Fruit fly (Drosophila melanogaster) whole organism, embryonic: ENCODE measurements around the gene Gr97a.

Source experiments
- Antp ChIP-seq: fragments of 200-800 bp; sonication (Bioruptor generic); optimal IDR thresholded peaks from 3 replicates; lab custom pipeline; 2016; ENCODE audit warnings: missing biosample characterization, missing genetic modification characterization
- Asciz ChIP-seq: fragments of 200-800 bp; sonication (Bioruptor generic); optimal IDR thresholded peaks from 2 replicates; lab custom pipeline; 2017; ENCODE audit warnings: missing biosample characterization, mild to moderate bottlenecking, missing genetic modification characterization, missing genetic modification reagents
- Awh ChIP-seq: fragments of 200-800 bp; sonication (Bioruptor generic); IDR thresholded peaks from 2 replicates; pipeline ENCODE4, ENCODE4 v1.3.6; 2022; ENCODE audit warnings: missing biosample characterization, missing genetic modification characterization
- Bteb2 ChIP-seq: fragments of 200-800 bp; sonication (Bioruptor generic); optimal IDR thresholded peaks from 2 replicates; lab custom pipeline; 2016; ENCODE audit warnings: missing biosample characterization, missing genetic modification characterization
- CG13775 ChIP-seq: fragments of 200-800 bp; sonication (Bioruptor generic); optimal IDR thresholded peaks from 3 replicates; lab custom pipeline; 2017; ENCODE audit warnings: missing biosample characterization, mild to moderate bottlenecking, missing genetic modification characterization
- CG14441 ChIP-seq: fragments of 200-800 bp; sonication (Bioruptor generic); IDR thresholded peaks from 2 replicates; pipeline ENCODE4 v1.3.6; 2022; ENCODE audit warnings: missing biosample characterization, missing genetic modification characterization
- CG15073 ChIP-seq: fragments of 200-800 bp; sonication (Bioruptor generic); optimal IDR thresholded peaks from 2 replicates; lab custom pipeline; 2016; ENCODE audit warnings: missing biosample characterization, missing genetic modification characterization
- CG15514 ChIP-seq: fragments of 200-800 bp; sonication (Bioruptor generic); optimal IDR thresholded peaks from 3 replicates; lab custom pipeline; 2017; ENCODE audit warnings: missing biosample characterization, missing genetic modification characterization, mild to moderate bottlenecking, moderate library complexity, missing genetic modification reagents
- CG15601 ChIP-seq: fragments of 200-800 bp; sonication (Bioruptor generic); optimal IDR thresholded peaks from 3 replicates; lab custom pipeline; 2019; ENCODE audit warnings: missing biosample characterization, mild to moderate bottlenecking, missing genetic modification characterization, moderate library complexity
- CG2116 ChIP-seq: fragments of 200-800 bp; sonication (Bioruptor generic); optimal IDR thresholded peaks from 3 replicates; lab custom pipeline; 2018; ENCODE audit warnings: missing biosample characterization, mild to moderate bottlenecking, missing genetic modification characterization
- CG2889 ChIP-seq: fragments of 200-800 bp; sonication (Bioruptor generic); IDR thresholded peaks from 3 replicates; pipeline ENCODE4 v1.3.6; 2022; ENCODE audit warnings: missing biosample characterization, missing genetic modification characterization
- CG30020 ChIP-seq: fragments of 200-800 bp; optimal IDR thresholded peaks from 2 replicates; lab custom pipeline; 2019; ENCODE audit warnings: missing biosample characterization, mild to moderate bottlenecking, missing genetic modification characterization, moderate library complexity
- CG3163 ChIP-seq: fragments of 200-800 bp; sonication (Bioruptor generic); optimal IDR thresholded peaks from 3 replicates; lab custom pipeline; 2016; ENCODE audit warnings: missing biosample characterization, missing genetic modification characterization
- CG32767 ChIP-seq: fragments of 200-800 bp; sonication (Bioruptor generic); IDR thresholded peaks from 2 replicates; pipeline ENCODE4 v1.3.6; 2022; ENCODE audit warnings: missing biosample characterization, missing genetic modification characterization
- CG42726 ChIP-seq: fragments of 200-800 bp; sonication (Bioruptor generic); IDR thresholded peaks from 2 replicates; pipeline ENCODE4 v1.3.6; 2022; ENCODE audit warnings: missing biosample characterization, missing genetic modification characterization; ENCODE audit not compliant: partially characterized antibody
- CG7745 ChIP-seq: fragments of 200-800 bp; sonication (Bioruptor generic); optimal IDR thresholded peaks from 2 replicates; lab custom pipeline; 2018; ENCODE audit warnings: missing biosample characterization, mild to moderate bottlenecking, missing genetic modification characterization, moderate library complexity
- CG8924 ChIP-seq: fragments of 200-800 bp; optimal IDR thresholded peaks from 3 replicates; lab custom pipeline; 2019; ENCODE audit warnings: missing biosample characterization, mild to moderate bottlenecking, missing genetic modification characterization, moderate library complexity
- CkIIα-i1 ChIP-seq: fragments of 200-800 bp; sonication (Bioruptor generic); IDR thresholded peaks from 2 replicates; pipeline ENCODE4 v1.3.6; 2022; ENCODE audit warnings: missing biosample characterization, missing genetic modification characterization
- D19B ChIP-seq: fragments of 200-800 bp; sonication (Bioruptor generic); optimal IDR thresholded peaks from 2 replicates; lab custom pipeline; 2017; ENCODE audit warnings: missing biosample characterization, mild to moderate bottlenecking, missing genetic modification characterization
- Doc2 ChIP-seq: fragments of 200-800 bp; sonication (Bioruptor generic); IDR thresholded peaks from 2 replicates; pipeline ENCODE4 v1.3.6; 2022; ENCODE audit warnings: missing biosample characterization, missing genetic modification characterization
- Ets65A ChIP-seq: fragments of 200-800 bp; sonication (Bioruptor generic); peaks from one replicate; lab custom pipeline; 2016; ENCODE audit warnings: missing biosample characterization, missing genetic modification characterization
- Ets97D ChIP-seq: fragments of 200-800 bp; sonication (Bioruptor generic); optimal IDR thresholded peaks from 3 replicates; lab custom pipeline; 2016; ENCODE audit warnings: missing biosample characterization, missing genetic modification characterization
- Hmx ChIP-seq: fragments of 200-800 bp; sonication (Bioruptor generic); optimal IDR thresholded peaks from 2 replicates; lab custom pipeline; 2016; ENCODE audit warnings: missing biosample characterization, missing genetic modification characterization
- Hr3 ChIP-seq: fragments of 200-800 bp; sonication (Bioruptor generic); optimal IDR thresholded peaks from 3 replicates; lab custom pipeline; 2016; ENCODE audit warnings: missing biosample characterization, missing genetic modification characterization
- Hsf ChIP-seq: fragments of 200-800 bp; sonication (Bioruptor generic); optimal IDR thresholded peaks from 3 replicates; lab custom pipeline; 2016; ENCODE audit warnings: missing biosample characterization, missing genetic modification characterization
- MESR4 ChIP-seq: fragments of 200-800 bp; sonication (Bioruptor generic); optimal IDR thresholded peaks from 2 replicates; lab custom pipeline; 2018; ENCODE audit warnings: missing biosample characterization, mild to moderate bottlenecking, missing genetic modification characterization, moderate library complexity
- Opbp ChIP-seq: fragments of 200-800 bp; sonication (Bioruptor generic); IDR thresholded peaks from 3 replicates; pipeline ENCODE4 v1.3.6; 2022; ENCODE audit warnings: missing biosample characterization, missing genetic modification characterization; ENCODE audit not compliant: partially characterized antibody
- Pdp1 ChIP-seq, 2 experiments: fragments of 200-800 bp; sonication (Bioruptor generic); optimal IDR thresholded peaks; 3 replicates each; lab custom pipeline; 2016; ENCODE audit warnings: missing biosample characterization in 2 of 2, missing genetic modification characterization in 2 of 2, mild to moderate bottlenecking in 1 of 2, moderate library complexity in 1 of 2
- Six4 ChIP-seq: fragments of 200-800 bp; sonication (Bioruptor generic); optimal IDR thresholded peaks from 2 replicates; lab custom pipeline; 2016; ENCODE audit warnings: missing biosample characterization, missing genetic modification characterization
- TFAM ChIP-seq: fragments of 200-800 bp; sonication (Bioruptor generic); optimal IDR thresholded peaks from 2 replicates; lab custom pipeline; 2017; ENCODE audit warnings: missing biosample characterization, missing genetic modification characterization, inconsistent platforms
- Xbp1 ChIP-seq: fragments of 200-800 bp; sonication (Bioruptor generic); optimal IDR thresholded peaks from 3 replicates; lab custom pipeline; 2016; ENCODE audit warnings: missing biosample characterization, mild to moderate bottlenecking, missing genetic modification characterization
- cg ChIP-seq: fragments of 200-800 bp; sonication (Bioruptor generic); optimal IDR thresholded peaks from 3 replicates; lab custom pipeline; 2019; ENCODE audit warnings: missing biosample characterization, mild to moderate bottlenecking, missing genetic modification characterization, moderate library complexity
- dpn ChIP-seq, 2 experiments: fragments of 200-800 bp; sonication (Bioruptor generic); optimal IDR thresholded peaks; 3 replicates each; lab custom pipeline; 2016; ENCODE audit warnings: missing biosample characterization in 2 of 2, missing genetic modification characterization in 2 of 2
- dysf ChIP-seq: fragments of 200-800 bp; sonication (Bioruptor generic); IDR thresholded peaks from 3 replicates; pipeline ENCODE4 v1.3.6; 2022; ENCODE audit warnings: missing biosample characterization, missing genetic modification characterization
- esg ChIP-seq: fragments of 200-800 bp; sonication (Bioruptor generic); conservative IDR thresholded peaks from 2 replicates; pipeline ENCODE4 v1.3.6; 2022; ENCODE audit warnings: missing biosample characterization, missing genetic modification characterization
- grn ChIP-seq: fragments of 200-800 bp; sonication (Bioruptor generic); optimal IDR thresholded peaks from 3 replicates; lab custom pipeline; 2017; ENCODE audit warnings: missing biosample characterization, missing genetic modification characterization
- gsb-n ChIP-seq: fragments of 200-800 bp; sonication (Bioruptor generic); optimal IDR thresholded peaks from 3 replicates; lab custom pipeline; 2018; ENCODE audit warnings: missing biosample characterization, mild to moderate bottlenecking, missing genetic modification characterization
- hth ChIP-seq: fragments of >200 bp; optimal IDR thresholded peaks from 2 replicates; lab custom pipeline; 2017; ENCODE audit warnings: inconsistent platforms
- inv ChIP-seq: fragments of 200-800 bp; sonication (Bioruptor generic); IDR thresholded peaks from 2 replicates; pipeline ENCODE4 v1.3.6; 2022; ENCODE audit warnings: missing biosample characterization, missing genetic modification characterization; ENCODE audit not compliant: partially characterized antibody
- knrl ChIP-seq: fragments of 200-800 bp; sonication (Bioruptor generic); IDR thresholded peaks from 3 replicates; pipeline ENCODE4 v1.3.6; 2022; ENCODE audit warnings: missing biosample characterization, missing genetic modification characterization; ENCODE audit not compliant: partially characterized antibody
- mam ChIP-seq: fragments of 200-800 bp; sonication (Bioruptor generic); optimal IDR thresholded peaks from 3 replicates; lab custom pipeline; 2016; ENCODE audit warnings: missing biosample characterization, missing genetic modification characterization
- mld ChIP-seq: fragments of 200-800 bp; sonication (Bioruptor generic); IDR thresholded peaks from 3 replicates; pipeline ENCODE4 v1.3.6; 2022; ENCODE audit warnings: missing biosample characterization, missing genetic modification characterization; ENCODE audit not compliant: partially characterized antibody
- nerfin-2 ChIP-seq: fragments of 200-800 bp; sonication (Bioruptor generic); IDR thresholded peaks from 2 replicates; pipeline ENCODE4 v1.3.6; 2022; ENCODE audit warnings: missing biosample characterization, missing genetic modification characterization; ENCODE audit not compliant: partially characterized antibody
- pan ChIP-seq, 4 experiments: fragments of >200 bp in 3 of 4; fragments of 200-800 bp in 1 of 4; sonication (Bioruptor generic) in 1 of 4; optimal IDR thresholded peaks in 3 of 4; IDR thresholded peaks in 1 of 4; 2 replicates each; pipeline versions ENCODE4 v1.3.6 to Lab custom; 2017 to 2022; ENCODE audit warnings: missing biosample characterization in 2 of 4, missing genetic modification characterization in 2 of 4, mixed read lengths in 1 of 4
- pros ChIP-seq: fragments of 200-800 bp; sonication (Bioruptor generic); optimal IDR thresholded peaks from 3 replicates; lab custom pipeline; 2019; ENCODE audit warnings: missing biosample characterization, mild to moderate bottlenecking, missing genetic modification characterization, moderate library complexity
- pzg ChIP-seq: fragments of 200-800 bp; sonication (Bioruptor generic); optimal IDR thresholded peaks from 3 replicates; lab custom pipeline; 2018; ENCODE audit warnings: missing biosample characterization, mild to moderate bottlenecking, missing genetic modification characterization, moderate library complexity
- sna ChIP-seq: fragments of 200-800 bp; sonication (Bioruptor generic); IDR thresholded peaks from 2 replicates; pipeline ENCODE4 v1.3.6; 2022; ENCODE audit warnings: missing biosample characterization, missing genetic modification characterization; ENCODE audit not compliant: partially characterized antibody
- ttk ChIP-seq: fragments of 200-800 bp; sonication (Bioruptor generic); IDR thresholded peaks from 2 replicates; pipeline ENCODE4 v2.1.2; 2022; ENCODE audit warnings: missing biosample characterization, missing genetic modification characterization
- z ChIP-seq: fragments of 200-800 bp; sonication (Bioruptor generic); IDR thresholded peaks from 3 replicates; pipeline ENCODE4 v1.3.6; 2022; ENCODE audit warnings: missing biosample characterization, missing genetic modification characterization

Gr97a gene

dm6 chr3R:26964452-26965133 is 1.7 kb downstream of the Gr97a start, which contains the start of gene Tsp97E (continued):
- no peak for TF ChIP-seq Ets65A
- peak; percentile 61 for TF ChIP-seq knrl (GFP tag; lab: Robert Waterston, UW)
- no peak for TF ChIP-seq Hsf (GFP tag; lab: Kevin White, UChicago)
- no peak for TF ChIP-seq ttk (GFP tag; lab: Robert Waterston, UW)
- TF ChIP-seq CG2889 = no peak
- TF ChIP-seq CG15514 (GFP tag; lab: Kevin White, UChicago) = peak; percentile 87
- no peak for TF ChIP-seq CG7745
- TF ChIP-seq mam (GFP tag; lab: Kevin White, UChicago) = no peak
- TF ChIP-seq CG14441 (GFP tag; lab: Robert Waterston, UW) = no peak
- TF ChIP-seq pzg (GFP tag; lab: Kevin White, UChicago) = peak; percentile 59
- TF ChIP-seq pros = no peak
- TF ChIP-seq Hr3 (GFP tag; lab: Kevin White, UChicago) = no peak
- peak; percentile 15 for TF ChIP-seq gsb-n (tag; lab: Kevin White, UChicago)
- TF ChIP-seq D19B (GFP tag; lab: Kevin White, UChicago) = no peak
- TF ChIP-seq mld (GFP tag; lab: Robert Waterston, UW) = peak; percentile 67; the same call in 2 of the 3 replicates
- peak; percentile 2 for TF ChIP-seq cg (GFP tag; lab: Kevin White, UChicago)
- TF ChIP-seq Six4 (GFP tag; lab: Kevin White, UChicago) = no peak
- TF ChIP-seq CG2116 (GFP tag; lab: Kevin White, UChicago) = peak; percentile 99
- TF ChIP-seq CG13775 (GFP tag; lab: Kevin White, UChicago) = no peak
- TF ChIP-seq grn (GFP tag; lab: Kevin White, UChicago) = no peak
- TF ChIP-seq z (GFP tag; lab: Robert Waterston, UW) = no peak
- TF ChIP-seq CG42726 (GFP tag; lab: Robert Waterston, UW) = no peak
- TF ChIP-seq Bteb2 = no peak
- TF ChIP-seq CkIIα-i1 (GFP tag; lab: Robert Waterston, UW) = no peak
- TF ChIP-seq Awh = no peak
- peak; percentile 22 for TF ChIP-seq CG30020 (tag; lab: Kevin White, UChicago)
- peak; percentile 8 for TF ChIP-seq Asciz (GFP tag; lab: Kevin White, UChicago)
- TF ChIP-seq Hmx = no peak
- TF ChIP-seq sna (GFP tag; lab: Robert Waterston, UW) = peak; percentile 88
- TF ChIP-seq inv (GFP tag; lab: Robert Waterston, UW) = peak; percentile 63
- no peak for TF ChIP-seq Doc2 (GFP tag; lab: Robert Waterston, UW)
- peak; percentile 13 for TF ChIP-seq CG8924 (tag; lab: Kevin White, UChicago)
- TF ChIP-seq dpn (GFP tag; optimal IDR thresholded peaks at IDR 0.05; lab: Kevin White, UChicago) = no peak
- TF ChIP-seq Xbp1 (GFP tag; lab: Kevin White, UChicago) = no peak
- TF ChIP-seq CG32767 (GFP tag; lab: Robert Waterston, UW) = no peak
- TF ChIP-seq CG15073 (GFP tag; lab: Kevin White, UChicago) = no peak
- no peak for TF ChIP-seq CG3163
- TF ChIP-seq dysf (GFP tag; lab: Robert Waterston, UW) = no peak
- peak; percentile 91 for TF ChIP-seq nerfin-2 (GFP tag; lab: Robert Waterston, UW)
- no peak for TF ChIP-seq hth (lab: Kevin White, UChicago)
- no peak for TF ChIP-seq pan (optimal IDR thresholded peaks at IDR 0.05; lab: Kevin White, UChicago)
- TF ChIP-seq pan (GFP tag; optimal IDR thresholded peaks at IDR 0.05 in 1 of 2, IDR thresholded peaks at IDR 0.05 in 1 of 2) = no peak
- peak in 1 of 2 experiments; percentile 35 for TF ChIP-seq Pdp1 (GFP tag; optimal IDR thresholded peaks at IDR 0.05; lab: Kevin White, UChicago)
- peak; percentile 87 for TF ChIP-seq MESR4 (GFP tag; lab: Kevin White, UChicago)
- TF ChIP-seq Opbp (GFP tag; lab: Robert Waterston, UW) = 0 out of 3 replicates have a peak, but pooled peaks have one; percentile 32
- TF ChIP-seq Antp = no peak
- TF ChIP-seq esg (GFP tag; lab: Robert Waterston, UW) = no peak
- TF ChIP-seq CG15601 (tag; lab: Kevin White, UChicago) = peak; percentile 32
- TF ChIP-seq TFAM (GFP tag; lab: Kevin White, UChicago) = no peak
- peak; percentile 64 for TF ChIP-seq Ets97D (GFP tag; lab: Kevin White, UChicago)
